Worm (Caenorhabditis elegans): ENCODE data around the gene F10D2.8.
A peak's percentile ranks its signal among the peaks of the same experiment; 100 is the strongest.

Gene F10D2.8

ce11 chrV:7178843-7179242 lies 28.3 kb upstream of the F10D2.8 start, which contains the start of gene cpsf-2 (continued):
- TF ChIP-seq unc-62 (GFP tag; optimal IDR thresholded peaks at IDR 0.05) (no peak), snu-23 (GFP tag; optimal IDR thresholded peaks at IDR 0.05) (peak; percentile 2), irx-1 (tag; optimal IDR thresholded peaks at IDR 0.05) (no peak), hlh-4 (tag; optimal IDR thresholded peaks at IDR 0.05) (no peak), sptf-1 (tag; optimal IDR thresholded peaks at IDR 0.05) (no peak), lir-3 (tag; optimal IDR thresholded peaks at IDR 0.05; ENCODE audit: poor library complexity) (no peak), efl-1 (optimal IDR thresholded peaks at IDR 0.05) (peak; percentile 32 to 37), efl-1 (GFP tag; optimal IDR thresholded peaks at IDR 0.05 in 1 of 2) (peak; percentile 7 to 50), jun-1 (tag; optimal IDR thresholded peaks at IDR 0.05) (no peak), F16B12.6 (tag; optimal IDR thresholded peaks at IDR 0.05) (peak; percentile 80), xbp-1 (tag; optimal IDR thresholded peaks at IDR 0.05) (no peak), zag-1 (tag; optimal IDR thresholded peaks at IDR 0.05) (no peak), dpl-1 (GFP tag; optimal IDR thresholded peaks at IDR 0.05) (peak in 2 of 3 experiments; percentile 28 to 55), mep-1 (tag; optimal IDR thresholded peaks at IDR 0.05) (no peak)

DNA sequence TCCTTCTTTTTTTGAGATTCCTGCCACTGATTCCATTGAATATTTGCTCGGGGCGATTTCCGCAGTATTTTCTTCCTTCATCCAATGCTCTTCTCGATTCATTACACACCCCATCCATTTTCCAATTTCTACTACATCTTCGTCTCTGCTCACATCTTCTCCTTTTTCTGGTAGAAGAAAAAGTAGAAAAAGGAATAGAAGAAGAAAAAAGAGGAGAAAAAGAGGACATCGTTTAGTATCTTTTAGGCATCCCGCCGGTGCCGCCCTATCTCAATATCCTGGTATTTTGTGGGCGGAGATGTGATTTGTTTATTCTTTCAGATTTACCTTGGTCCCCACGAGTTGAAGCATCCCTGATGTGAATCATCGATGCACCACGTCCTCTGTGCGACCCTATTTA lies 24.7 kb upstream of the F10D2.8 start, which contains the start of gene lgc-39:
TSS of gene lgc-39 (plus strand) at position 301 of the 400 bp plus-strand sequence.
- TF ChIP-seq skn-1 (tag; optimal IDR thresholded peaks at IDR 0.05): no peak
- no peak for TF ChIP-seq blmp-1 (tag; optimal IDR thresholded peaks at IDR 0.05)
- no peak for TF ChIP-seq elt-2 (tag; optimal IDR thresholded peaks at IDR 0.05)
- TF ChIP-seq efl-1 (optimal IDR thresholded peaks at IDR 0.05): no peak
- TF ChIP-seq efl-1 (GFP tag; optimal IDR thresholded peaks at IDR 0.05 in 1 of 2): no peak
- TF ChIP-seq snpc-4 (tag; optimal IDR thresholded peaks at IDR 0.05): no peak
- no peak for TF ChIP-seq vab-15 (tag; optimal IDR thresholded peaks at IDR 0.05)
- no peak for TF ChIP-seq fkh-4 (tag; optimal IDR thresholded peaks at IDR 0.05; ENCODE audit: borderline replicate concordance)
- TF ChIP-seq lsy-2 (tag; optimal IDR thresholded peaks at IDR 0.05): no peak
- no peak for TF ChIP-seq unc-30 (tag; optimal IDR thresholded peaks at IDR 0.05)
- TF ChIP-seq efl-3 (GFP tag; optimal IDR thresholded peaks at IDR 0.05): no peak
- no peak for TF ChIP-seq alr-1 (tag; optimal IDR thresholded peaks at IDR 0.05; ENCODE audit: borderline replicate concordance)
- TF ChIP-seq mef-2 (tag; optimal IDR thresholded peaks at IDR 0.05): no peak
- TF ChIP-seq sptf-1 (tag; optimal IDR thresholded peaks at IDR 0.05): no peak

DNA sequence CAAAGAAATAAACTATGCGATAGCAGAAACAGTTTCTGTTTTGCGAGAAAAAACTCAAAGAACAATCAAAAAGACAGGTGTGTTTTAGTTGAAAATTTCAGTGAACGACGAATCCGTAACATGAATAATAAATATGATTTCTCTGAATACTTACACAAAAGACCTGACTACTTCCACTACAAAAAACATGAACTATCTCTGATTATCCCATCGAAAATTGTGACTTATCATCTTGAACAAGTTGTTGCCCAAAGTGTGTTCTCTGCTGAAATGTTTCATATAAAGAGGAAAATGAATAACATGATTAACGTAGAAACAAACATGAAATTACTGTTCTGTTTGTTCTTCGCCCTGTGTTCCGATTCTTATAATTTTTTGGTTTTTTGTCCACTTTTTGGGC lies 16.2 kb upstream of the F10D2.8 start, which contains the start of gene ugt-36:
TSS of gene ugt-36 (plus strand) at position 301 of the 400 bp plus-strand sequence.
- no peak for TF ChIP-seq nhr-19 (GFP tag; conservative IDR thresholded peaks at IDR 0.05)
- no peak for TF ChIP-seq sup-37 (GFP tag; optimal IDR thresholded peaks at IDR 0.05)
- TF ChIP-seq hlh-17 (GFP tag; optimal IDR thresholded peaks at IDR 0.05; ENCODE audit: borderline replicate concordance): no peak
- no peak for TF ChIP-seq nhr-47 (tag; optimal IDR thresholded peaks at IDR 0.05)
- TF ChIP-seq fos-1 (tag; optimal IDR thresholded peaks at IDR 0.05): no peak
- no peak for TF ChIP-seq unc-86 (tag; optimal IDR thresholded peaks at IDR 0.05)
- TF ChIP-seq ztf-11 (tag; optimal IDR thresholded peaks at IDR 0.05): no peak
- TF ChIP-seq sox-4 (tag; optimal IDR thresholded peaks at IDR 0.05): no peak

DNA sequence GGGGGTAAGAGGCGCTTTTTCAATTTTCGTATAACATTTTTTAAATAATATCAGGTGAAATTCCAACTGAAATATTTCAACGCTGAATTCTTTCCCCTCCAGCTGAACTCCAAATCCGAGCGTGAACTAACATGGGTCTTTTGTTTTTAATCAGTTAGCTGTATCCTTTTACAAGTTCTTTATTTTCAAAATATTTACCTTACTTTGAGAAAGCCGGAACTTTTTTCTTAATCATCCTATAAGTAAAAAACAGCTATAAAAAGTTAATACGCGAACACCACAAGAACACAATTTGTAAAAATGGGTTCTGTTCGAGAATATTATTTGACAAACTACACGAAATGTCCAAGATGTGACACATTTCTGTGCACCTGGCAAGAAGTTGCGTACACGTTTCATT lies 13.7 kb upstream of the F10D2.8 start, which contains the start of gene srh-83:
TSS of gene srh-83 (plus strand) at position 301 of the 400 bp plus-strand sequence.
- TF ChIP-seq mep-1 (tag; optimal IDR thresholded peaks at IDR 0.05): no peak
- TF ChIP-seq nhr-76 (tag; optimal IDR thresholded peaks at IDR 0.05): no peak
- TF ChIP-seq unc-86 (tag; optimal IDR thresholded peaks at IDR 0.05): no peak
- no peak for TF ChIP-seq swsn-7 (tag; optimal IDR thresholded peaks at IDR 0.05)
- TF ChIP-seq hlh-4 (tag; optimal IDR thresholded peaks at IDR 0.05): no peak
- TF ChIP-seq sptf-1 (tag; optimal IDR thresholded peaks at IDR 0.05): no peak
- no peak for TF ChIP-seq mab-9 (GFP tag; IDR thresholded peaks at IDR 0.05)
- no peak for TF ChIP-seq grh-1 (GFP tag; IDR thresholded peaks at IDR 0.05)
- TF ChIP-seq pax-3 (tag; optimal IDR thresholded peaks at IDR 0.05): no peak
- no peak for TF ChIP-seq dpl-1 (GFP tag; optimal IDR thresholded peaks at IDR 0.05)
- TF ChIP-seq fkh-8 (tag; optimal IDR thresholded peaks at IDR 0.05): no peak
- no peak for TF ChIP-seq blmp-1 (tag; optimal IDR thresholded peaks at IDR 0.05)
- no peak for TF ChIP-seq unc-30 (tag; optimal IDR thresholded peaks at IDR 0.05)

All from whole organism, L1 larva.